Fruit fly (Drosophila melanogaster) whole organism, pupa: ENCODE data around the gene miple2.
A peak's percentile ranks its signal among the peaks of the same experiment; 100 is the strongest.

ENCODE experiments used
- CG10348 ChIP-seq: fragments of 200-800 bp; sonication (Bioruptor generic); IDR thresholded peaks from 2 replicates; pipeline ENCODE4 v1.3.6; 2022; ENCODE audit warnings: missing biosample characterization, missing genetic modification characterization
- CG12605 ChIP-seq: fragments of 200-800 bp; sonication (Bioruptor generic); IDR thresholded peaks from 2 replicates; pipeline ENCODE4 v1.3.6; 2022; ENCODE audit warnings: missing biosample characterization, missing genetic modification characterization
- CG13204 ChIP-seq: fragments of 200-800 bp; sonication (Bioruptor generic); optimal IDR thresholded peaks from 2 replicates; lab custom pipeline; 2018; ENCODE audit warnings: missing biosample characterization, mild to moderate bottlenecking, missing genetic modification characterization, moderate library complexity
- CG14655 ChIP-seq: fragments of 200-800 bp; sonication (Bioruptor generic); optimal IDR thresholded peaks from 3 replicates; lab custom pipeline; 2017; ENCODE audit warnings: mild to moderate bottlenecking, missing biosample characterization, missing genetic modification reagents, missing genetic modification characterization
- CG15710 ChIP-seq: fragments of 200-800 bp; sonication (Bioruptor generic); optimal IDR thresholded peaks from 2 replicates; lab custom pipeline; 2018; ENCODE audit warnings: missing biosample characterization, mild to moderate bottlenecking, missing genetic modification characterization, moderate library complexity
- CG17806 ChIP-seq: fragments of 200-800 bp; sonication (Bioruptor generic); optimal IDR thresholded peaks from 2 replicates; lab custom pipeline; 2018; ENCODE audit warnings: missing biosample characterization, mild to moderate bottlenecking, missing genetic modification characterization, moderate library complexity
- CG32121 ChIP-seq: fragments of 200-800 bp; sonication (Bioruptor generic); IDR thresholded peaks from 2 replicates; pipeline ENCODE4 v1.3.6; 2022; ENCODE audit warnings: missing biosample characterization, missing genetic modification characterization
- CG34367 ChIP-seq: fragments of 200-800 bp; sonication (Bioruptor generic); optimal IDR thresholded peaks from 2 replicates; lab custom pipeline; 2018; ENCODE audit warnings: missing biosample characterization, mild to moderate bottlenecking, missing genetic modification characterization
- CG4496 ChIP-seq: fragments of 200-800 bp; sonication (Bioruptor generic); IDR thresholded peaks from 3 replicates; pipeline ENCODE4 v1.3.6; 2022; ENCODE audit warnings: missing biosample characterization, missing genetic modification characterization
- CG8159 ChIP-seq: fragments of 200-800 bp; sonication (Bioruptor generic); optimal IDR thresholded peaks from 3 replicates; lab custom pipeline; 2018; ENCODE audit warnings: missing biosample characterization, mild to moderate bottlenecking, missing genetic modification characterization, moderate library complexity
- CG8301 ChIP-seq: fragments of 200-800 bp; sonication (Bioruptor generic); optimal IDR thresholded peaks from 2 replicates; lab custom pipeline; 2018; ENCODE audit warnings: missing biosample characterization, mild to moderate bottlenecking, missing genetic modification characterization
- CG9948 ChIP-seq: fragments of 200-800 bp; sonication (Bioruptor generic); optimal IDR thresholded peaks from 2 replicates; lab custom pipeline; 2018; ENCODE audit warnings: missing biosample characterization, mild to moderate bottlenecking, missing genetic modification characterization, moderate library complexity
- D1 ChIP-seq: fragments of 200-800 bp; sonication (Bioruptor generic); optimal IDR thresholded peaks from 2 replicates; lab custom pipeline; 2018; ENCODE audit warnings: missing biosample characterization, mild to moderate bottlenecking, missing genetic modification characterization, moderate library complexity
- EcR ChIP-seq: fragments of 200-800 bp; sonication (Bioruptor generic); optimal IDR thresholded peaks from 3 replicates; lab custom pipeline; 2019; ENCODE audit warnings: missing biosample characterization, missing genetic modification characterization, mild to moderate bottlenecking, moderate library complexity, missing genetic modification reagents
- Ets98B ChIP-seq: fragments of 200-800 bp; sonication (Bioruptor generic); IDR thresholded peaks from 2 replicates; pipeline ENCODE4 v1.3.6; 2022; ENCODE audit warnings: missing biosample characterization, missing genetic modification characterization
- Pif1A ChIP-seq: fragments of 200-800 bp; sonication (Bioruptor generic); optimal IDR thresholded peaks from 3 replicates; lab custom pipeline; 2016; ENCODE audit warnings: missing biosample characterization, missing genetic modification characterization
- Pif1B ChIP-seq: fragments of 200-800 bp; sonication (Bioruptor generic); optimal IDR thresholded peaks from 3 replicates; lab custom pipeline; 2016; ENCODE audit warnings: missing biosample characterization, missing genetic modification characterization
- Snoo ChIP-seq: fragments of 200-800 bp; sonication (Bioruptor generic); optimal IDR thresholded peaks from 3 replicates; lab custom pipeline; 2017; ENCODE audit warnings: missing biosample characterization, mild to moderate bottlenecking, missing genetic modification characterization, inconsistent platforms
- fd96Ca ChIP-seq: fragments of 200-800 bp; sonication (Bioruptor generic); IDR thresholded peaks from 3 replicates; pipeline ENCODE4 v1.3.6; 2022; ENCODE audit warnings: missing biosample characterization, missing genetic modification characterization
- gl ChIP-seq: fragments of 200-800 bp; sonication (Bioruptor generic); optimal IDR thresholded peaks from 2 replicates; lab custom pipeline; 2018; ENCODE audit warnings: missing biosample characterization, mild to moderate bottlenecking, missing genetic modification characterization
- rn ChIP-seq: fragments of 200-800 bp; sonication (Bioruptor generic); IDR thresholded peaks from 2 replicates; pipeline ENCODE4 v1.3.6; 2022; ENCODE audit warnings: missing biosample characterization, missing genetic modification characterization

miple2 gene

dm6 chr3L:274855-275254, 3.9 kb downstream of the miple2 start, which contains the start of gene ttm2:
Gene ttm2, plus strand, starts transcription at chr3L:275155.
- TF ChIP-seq CG14655 (no peak), Snoo (tag; lab: Kevin White, UChicago) (no peak), CG8159 (tag; lab: Kevin White, UChicago) (no peak), Ets98B (GFP tag; lab: Robert Waterston, UW) (no peak), CG32121 (GFP tag; lab: Robert Waterston, UW) (no peak), rn (GFP tag; lab: Robert Waterston, UW) (no peak), EcR (GFP tag; lab: Kevin White, UChicago) (no peak), CG12605 (no peak), gl (no peak), CG10348 (GFP tag; lab: Robert Waterston, UW) (no peak), CG34367 (tag; lab: Kevin White, UChicago) (no peak), fd96Ca (GFP tag; lab: Robert Waterston, UW) (no peak), CG4496 (no peak), Pif1B (GFP tag; lab: Kevin White, UChicago) (no peak), CG8301 (tag; lab: Kevin White, UChicago) (no peak), CG9948 (tag; lab: Kevin White, UChicago) (no peak), Pif1A (GFP tag; lab: Kevin White, UChicago) (no peak), CG17806 (tag; lab: Kevin White, UChicago) (no peak)
- TF ChIP-seq, all 21 proteins: peak for 0

DNA sequence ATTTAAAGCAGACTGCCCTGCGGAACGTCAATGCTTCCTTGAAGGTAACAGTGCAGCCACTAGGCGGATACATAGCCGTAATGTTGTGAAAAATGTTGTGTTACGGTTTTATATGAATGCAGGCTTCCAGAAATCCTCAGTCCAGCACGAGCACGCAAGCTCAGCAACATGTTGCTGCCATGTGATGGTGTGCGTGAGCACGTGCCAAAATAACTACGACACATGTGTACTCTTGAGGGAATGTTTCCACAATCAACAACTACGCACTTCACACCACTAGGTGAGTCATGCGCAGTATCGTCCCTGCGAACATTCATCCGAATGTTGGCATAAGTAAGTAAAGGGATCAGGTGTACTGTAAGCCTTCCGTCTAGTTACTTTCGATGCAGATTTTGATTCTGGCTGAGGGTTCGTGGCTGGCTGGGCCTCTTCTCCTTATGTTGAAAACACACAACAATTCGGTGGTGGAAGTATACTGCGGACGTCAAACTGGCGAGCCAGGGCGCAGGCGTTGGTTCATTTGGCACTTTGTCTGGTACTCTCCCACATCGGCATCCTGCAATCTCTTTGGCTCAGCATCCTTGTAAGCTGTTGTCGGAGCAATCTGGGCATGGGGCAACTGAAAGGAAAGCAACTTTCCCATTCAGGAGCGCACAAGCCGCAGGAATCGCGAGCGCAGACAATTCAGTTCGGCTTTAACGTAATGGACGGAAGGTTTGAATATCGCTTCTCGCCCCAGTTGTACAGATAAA, 5.9 kb downstream of the miple2 start, which contains the start of gene RhoGEF3:
Gene RhoGEF3 (plus strand): TSS at position 702 of the 752 bp plus-strand sequence.
- TF ChIP-seq CG15710 (no peak), gl (no peak), CG17806 (tag; lab: Kevin White, UChicago) (no peak), Snoo (tag; lab: Kevin White, UChicago) (no peak), D1 (tag; lab: Kevin White, UChicago) (no peak), CG14655 (no peak), CG9948 (tag; lab: Kevin White, UChicago) (no peak), CG34367 (tag; lab: Kevin White, UChicago) (no peak)
- TF ChIP-seq, all 21 proteins: peak for 0

DNA sequence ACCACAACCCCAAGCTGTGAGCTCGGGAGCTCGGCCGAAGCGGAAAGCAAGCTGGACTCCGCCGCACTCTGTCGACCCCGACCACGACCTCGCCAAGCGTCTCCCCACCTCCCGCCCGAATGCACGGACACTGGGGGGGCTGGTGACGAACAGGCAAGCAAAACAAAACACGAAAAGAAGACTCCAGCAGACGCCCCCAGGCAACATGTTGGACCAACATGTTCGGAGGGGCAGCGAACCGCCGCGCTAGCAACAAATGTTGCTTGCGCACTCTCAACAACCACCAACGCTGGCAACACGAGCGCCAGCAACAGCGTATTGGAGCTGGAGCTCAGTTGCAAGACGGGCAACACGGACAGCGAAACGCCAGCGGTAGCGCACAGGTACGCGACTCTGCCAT, 11.3 kb downstream of the miple2 start:
- peak; percentile 87 for TF ChIP-seq CG13204 (GFP tag; lab: Kevin White, UChicago)
- TF ChIP-seq Ets98B (GFP tag; lab: Robert Waterston, UW) = peak; percentile 18; the same call in 1 of the 2 replicates
- no peak for TF ChIP-seq D1 (tag; lab: Kevin White, UChicago)
- no peak for TF ChIP-seq CG9948 (tag; lab: Kevin White, UChicago)
- no peak for TF ChIP-seq CG32121 (GFP tag; lab: Robert Waterston, UW)
- no peak for TF ChIP-seq rn (GFP tag; lab: Robert Waterston, UW)
- TF ChIP-seq CG14655 = no peak
- no peak for TF ChIP-seq gl
- no peak for TF ChIP-seq Snoo (tag; lab: Kevin White, UChicago)
- TF ChIP-seq fd96Ca (GFP tag; lab: Robert Waterston, UW) = no peak
- TF ChIP-seq Pif1B (GFP tag; lab: Kevin White, UChicago) = no peak
- TF ChIP-seq CG10348 (GFP tag; lab: Robert Waterston, UW) = no peak
- no peak for TF ChIP-seq CG8301 (tag; lab: Kevin White, UChicago)
- no peak for TF ChIP-seq CG8159 (tag; lab: Kevin White, UChicago)
- TF ChIP-seq CG17806 (tag; lab: Kevin White, UChicago) = no peak
- no peak for TF ChIP-seq CG34367 (tag; lab: Kevin White, UChicago)
- TF ChIP-seq CG15710 = no peak
- peak; percentile 45; the same call in 1 of the 2 replicates for TF ChIP-seq CG12605
- TF ChIP-seq Pif1A (GFP tag; lab: Kevin White, UChicago) = no peak
- peak; percentile 58 for TF ChIP-seq EcR (GFP tag; lab: Kevin White, UChicago)
- peak; percentile 57; the same call in 2 of the 3 replicates for TF ChIP-seq CG4496

dm6 chr3L:284253-284652, 13.3 kb downstream of the miple2 start:
- TF ChIP-seq CG8301 (tag; lab: Kevin White, UChicago) (peak; percentile 28), CG4496 (0 out of 3 replicates have a peak, but pooled peaks have one; percentile 31), CG10348 (GFP tag; lab: Robert Waterston, UW) (0 out of 2 replicates have a peak, but pooled peaks have one; percentile 10), CG13204 (GFP tag; lab: Kevin White, UChicago) (no peak), EcR (GFP tag; lab: Kevin White, UChicago) (peak; percentile 82)

dm6 chr3L:291583-292145, 20.7 kb downstream of the miple2 start:
- TF ChIP-seq D1 (tag; lab: Kevin White, UChicago) = no peak
- TF ChIP-seq EcR (GFP tag; lab: Kevin White, UChicago) = peak; percentile 80
- no peak for TF ChIP-seq CG14655
- 0 out of 3 replicates have a peak, but pooled peaks have one; percentile 36 for TF ChIP-seq CG4496
- TF ChIP-seq CG9948 (tag; lab: Kevin White, UChicago) = no peak
- TF ChIP-seq CG12605 = no peak
